Fruit fly (Drosophila melanogaster) whole organism, embryonic: ENCODE results near the gene RpL35A.

Source experiments
- C15 ChIP-seq: fragments of 200-800 bp; sonication (Bioruptor generic); IDR thresholded peaks from 3 replicates; pipeline ENCODE4 v1.3.6; 2022; ENCODE audit warnings: missing biosample characterization, missing genetic modification characterization
- CG10209 ChIP-seq: fragments of 200-800 bp; sonication (Bioruptor generic); optimal IDR thresholded peaks from 3 replicates; lab custom pipeline; 2017; ENCODE audit warnings: missing biosample characterization, mild to moderate bottlenecking, missing genetic modification characterization, missing genetic modification reagents
- CG12104 ChIP-seq: fragments of 200-800 bp; sonication (Bioruptor generic); optimal IDR thresholded peaks from 3 replicates; lab custom pipeline; 2016; ENCODE audit warnings: missing biosample characterization, missing genetic modification characterization
- CG14441 ChIP-seq: fragments of 200-800 bp; sonication (Bioruptor generic); IDR thresholded peaks from 2 replicates; pipeline ENCODE4 v1.3.6; 2022; ENCODE audit warnings: missing biosample characterization, missing genetic modification characterization
- CG15073 ChIP-seq: fragments of 200-800 bp; sonication (Bioruptor generic); optimal IDR thresholded peaks from 2 replicates; lab custom pipeline; 2016; ENCODE audit warnings: missing biosample characterization, missing genetic modification characterization
- CG17361 ChIP-seq: fragments of 200-800 bp; sonication (Bioruptor generic); IDR thresholded peaks from 3 replicates; pipeline ENCODE4 v1.3.6; 2022; ENCODE audit warnings: missing biosample characterization, missing genetic modification characterization
- CG18619 ChIP-seq: fragments of 200-800 bp; sonication (Bioruptor generic); optimal IDR thresholded peaks from 3 replicates; lab custom pipeline; 2017; ENCODE audit warnings: missing biosample characterization, mild to moderate bottlenecking, missing genetic modification characterization
- CG2678 ChIP-seq: fragments of 200-800 bp; sonication (Bioruptor generic); optimal IDR thresholded peaks from 3 replicates; lab custom pipeline; 2019; ENCODE audit warnings: missing biosample characterization, mild to moderate bottlenecking, missing genetic modification characterization, moderate library complexity
- CG31224 ChIP-seq: fragments of 200-800 bp; sonication (Bioruptor generic); IDR thresholded peaks from 2 replicates; pipeline ENCODE4 v1.3.6; 2022; ENCODE audit warnings: missing biosample characterization, missing genetic modification characterization
- CG31388 ChIP-seq: fragments of 200-800 bp; sonication (Bioruptor generic); optimal IDR thresholded peaks from 2 replicates; lab custom pipeline; 2016; ENCODE audit warnings: missing biosample characterization, missing genetic modification characterization
- CG31441 ChIP-seq: fragments of 200-800 bp; sonication (Bioruptor generic); IDR thresholded peaks from 2 replicates; pipeline ENCODE4 v1.3.6; 2022; ENCODE audit warnings: missing biosample characterization, missing genetic modification characterization
- CG3163 ChIP-seq: fragments of 200-800 bp; sonication (Bioruptor generic); optimal IDR thresholded peaks from 3 replicates; lab custom pipeline; 2016; ENCODE audit warnings: missing biosample characterization, missing genetic modification characterization
- CG32532 ChIP-seq: fragments of 200-800 bp; sonication (Bioruptor generic); IDR thresholded peaks from 2 replicates; pipeline ENCODE4 v1.3.6; 2022; ENCODE audit warnings: missing biosample characterization, missing genetic modification characterization
- CG34422 ChIP-seq: fragments of 200-800 bp; sonication (Bioruptor generic); IDR thresholded peaks from 3 replicates; pipeline ENCODE4 v1.3.6; 2022; ENCODE audit warnings: missing biosample characterization, missing genetic modification characterization
- CG4360 ChIP-seq: fragments of 200-800 bp; sonication (Bioruptor generic); IDR thresholded peaks from 2 replicates; pipeline ENCODE4 v1.3.6; 2022; ENCODE audit warnings: missing biosample characterization, missing genetic modification characterization
- CG4424 ChIP-seq: fragments of 200-800 bp; sonication (Bioruptor generic); optimal IDR thresholded peaks from 3 replicates; lab custom pipeline; 2016; ENCODE audit warnings: missing biosample characterization, missing genetic modification characterization
- CG4820 ChIP-seq: fragments of 200-800 bp; sonication (Bioruptor generic); optimal IDR thresholded peaks from 3 replicates; lab custom pipeline; 2016; ENCODE audit warnings: missing biosample characterization, missing genetic modification characterization
- CG6765 ChIP-seq: fragments of 200-800 bp; sonication (Bioruptor generic); optimal IDR thresholded peaks from 3 replicates; lab custom pipeline; 2017; ENCODE audit warnings: missing biosample characterization, mild to moderate bottlenecking, missing genetic modification characterization
- CG8359 ChIP-seq: fragments of 200-800 bp; sonication (Bioruptor generic); optimal IDR thresholded peaks from 2 replicates; lab custom pipeline; 2017; ENCODE audit warnings: missing biosample characterization, mild to moderate bottlenecking, missing genetic modification characterization, borderline replicate concordance
- E2f2 ChIP-seq: fragments of 200-800 bp; sonication (Bioruptor generic); IDR thresholded peaks from 2 replicates; pipeline ENCODE4 v1.3.6; 2022; ENCODE audit warnings: missing biosample characterization, missing genetic modification characterization
- Eip74EF ChIP-seq, 2 experiments: fragments of 200-800 bp in 1 of 2; fragments of >200 bp in 1 of 2; sonication (Bioruptor generic) in 1 of 2; optimal IDR thresholded peaks; 2 replicates each; lab custom pipeline; 2017 to 2019; ENCODE audit warnings: missing biosample characterization in 2 of 2, missing genetic modification characterization in 2 of 2, mild to moderate bottlenecking in 1 of 2, moderate library complexity in 1 of 2
- GATAe ChIP-seq: fragments of 200-800 bp; sonication (Bioruptor generic); conservative IDR thresholded peaks from 2 replicates; pipeline ENCODE4 v1.3.6; 2022; ENCODE audit warnings: missing biosample characterization, missing genetic modification characterization
- HmgZ ChIP-seq: fragments of 200-800 bp; sonication (Bioruptor generic); optimal IDR thresholded peaks from 2 replicates; lab custom pipeline; 2018; ENCODE audit warnings: missing biosample characterization, mild to moderate bottlenecking, missing genetic modification characterization
- Kr ChIP-seq: fragments of 200-800 bp; sonication (Bioruptor generic); optimal IDR thresholded peaks from 2 replicates; lab custom pipeline; 2017; ENCODE audit warnings: missing biosample characterization, mild to moderate bottlenecking, missing genetic modification characterization
- MTF-1 ChIP-seq: fragments of 200-800 bp; sonication (Bioruptor generic); optimal IDR thresholded peaks from 2 replicates; lab custom pipeline; 2018; ENCODE audit warnings: missing biosample characterization, mild to moderate bottlenecking, missing genetic modification characterization, borderline replicate concordance
- Scr ChIP-seq: fragments of 200-800 bp; sonication (Bioruptor generic); IDR thresholded peaks from 2 replicates; pipeline ENCODE4 v1.3.6; 2022; ENCODE audit warnings: missing biosample characterization, missing genetic modification characterization; ENCODE audit not compliant: partially characterized antibody
- Six4 ChIP-seq: fragments of 200-800 bp; sonication (Bioruptor generic); optimal IDR thresholded peaks from 2 replicates; lab custom pipeline; 2016; ENCODE audit warnings: missing biosample characterization, missing genetic modification characterization
- corto ChIP-seq: fragments of 200-800 bp; sonication (Bioruptor generic); optimal IDR thresholded peaks from 2 replicates; lab custom pipeline; 2016; ENCODE audit warnings: missing biosample characterization, mild to moderate bottlenecking, missing genetic modification characterization, moderate library complexity
- dan ChIP-seq: fragments of 200-800 bp; sonication (Bioruptor generic); IDR thresholded peaks from 2 replicates; pipeline ENCODE4 v1.3.6; 2022; ENCODE audit warnings: missing biosample characterization, missing genetic modification characterization
- disco-r ChIP-seq: fragments of 200-800 bp; sonication (Bioruptor generic); optimal IDR thresholded peaks from 2 replicates; lab custom pipeline; 2016; ENCODE audit warnings: missing biosample characterization, missing genetic modification characterization
- dmrt99B ChIP-seq: fragments of 200-800 bp; sonication (Bioruptor generic); optimal IDR thresholded peaks from 2 replicates; lab custom pipeline; 2018; ENCODE audit warnings: missing biosample characterization, mild to moderate bottlenecking, missing genetic modification characterization, moderate library complexity
- fd102C ChIP-seq: fragments of 200-800 bp; sonication (Bioruptor generic); optimal IDR thresholded peaks from 2 replicates; lab custom pipeline; 2018; ENCODE audit warnings: missing biosample characterization, mild to moderate bottlenecking, missing genetic modification characterization, moderate library complexity
- fu2 ChIP-seq: fragments of 200-800 bp; sonication (Bioruptor generic); optimal IDR thresholded peaks from 2 replicates; lab custom pipeline; 2016; ENCODE audit warnings: missing biosample characterization, missing genetic modification characterization
- gro ChIP-seq: fragments of 200-800 bp; sonication (Bioruptor generic); optimal IDR thresholded peaks from 2 replicates; lab custom pipeline; 2016; ENCODE audit warnings: missing biosample characterization, missing genetic modification characterization
- gsb ChIP-seq: fragments of 200-800 bp; sonication (Bioruptor generic); IDR thresholded peaks from 2 replicates; pipeline ENCODE4 v1.3.6; 2022; ENCODE audit warnings: missing biosample characterization, missing genetic modification characterization
- kah ChIP-seq: fragments of 200-800 bp; sonication (Bioruptor generic); optimal IDR thresholded peaks from 2 replicates; lab custom pipeline; 2018; ENCODE audit warnings: missing biosample characterization, mild to moderate bottlenecking, missing genetic modification characterization
- ken ChIP-seq: fragments of 200-800 bp; sonication (Bioruptor generic); IDR thresholded peaks from 3 replicates; pipeline ENCODE4 v1.3.6; 2022; ENCODE audit warnings: missing biosample characterization, missing genetic modification characterization
- klu ChIP-seq: fragments of 200-800 bp; sonication (Bioruptor generic); IDR thresholded peaks from 2 replicates; pipeline ENCODE4 v1.3.6; 2022; ENCODE audit warnings: missing biosample characterization, missing genetic modification characterization
- kni ChIP-seq: fragments of 200-800 bp; sonication (Bioruptor generic); optimal IDR thresholded peaks from 3 replicates; lab custom pipeline; 2017; ENCODE audit warnings: mild to moderate bottlenecking, missing biosample characterization, missing genetic modification reagents, missing genetic modification characterization
- lbe ChIP-seq: fragments of 200-800 bp; sonication (Bioruptor generic); optimal IDR thresholded peaks from 2 replicates; lab custom pipeline; 2016; ENCODE audit warnings: missing biosample characterization, mild to moderate bottlenecking, missing genetic modification characterization
- nau ChIP-seq: fragments of 200-800 bp; sonication (Bioruptor generic); optimal IDR thresholded peaks from 3 replicates; lab custom pipeline; 2017; ENCODE audit warnings: missing biosample characterization, mild to moderate bottlenecking, missing genetic modification characterization, missing genetic modification reagents
- pzg ChIP-seq: fragments of 200-800 bp; sonication (Bioruptor generic); optimal IDR thresholded peaks from 3 replicates; lab custom pipeline; 2018; ENCODE audit warnings: missing biosample characterization, mild to moderate bottlenecking, missing genetic modification characterization, moderate library complexity
- sisA ChIP-seq: fragments of 200-800 bp; sonication (Bioruptor generic); IDR thresholded peaks from 2 replicates; pipeline ENCODE4 v1.3.6; 2022; ENCODE audit warnings: missing biosample characterization, missing genetic modification characterization
- sna ChIP-seq: fragments of 200-800 bp; sonication (Bioruptor generic); IDR thresholded peaks from 2 replicates; pipeline ENCODE4 v1.3.6; 2022; ENCODE audit warnings: missing biosample characterization, missing genetic modification characterization; ENCODE audit not compliant: partially characterized antibody
- sr ChIP-seq: fragments of 200-800 bp; sonication (Bioruptor generic); IDR thresholded peaks from 3 replicates; pipeline ENCODE4 v1.3.6; 2022; ENCODE audit warnings: missing biosample characterization, missing genetic modification characterization
- ssp ChIP-seq: fragments of 200-800 bp; sonication (Bioruptor generic); IDR thresholded peaks from 2 replicates; pipeline ENCODE4 v1.3.6; 2022; ENCODE audit warnings: missing biosample characterization, missing genetic modification characterization
- tgo ChIP-seq: fragments of 200-800 bp; sonication (Bioruptor generic); IDR thresholded peaks from 3 replicates; pipeline ENCODE4 v1.3.6; 2022; ENCODE audit warnings: missing biosample characterization, missing genetic modification characterization
- tin ChIP-seq: fragments of 200-800 bp; sonication (Bioruptor generic); optimal IDR thresholded peaks from 3 replicates; lab custom pipeline; 2016; ENCODE audit warnings: missing biosample characterization, missing genetic modification characterization
- vfl ChIP-seq: fragments of 200-800 bp; sonication (Bioruptor generic); optimal IDR thresholded peaks from 2 replicates; lab custom pipeline; 2016; ENCODE audit warnings: missing biosample characterization, missing genetic modification characterization
- zfh2 ChIP-seq: fragments of 200-800 bp; sonication (Bioruptor generic); optimal IDR thresholded peaks from 2 replicates; lab custom pipeline; 2016; ENCODE audit warnings: missing biosample characterization, missing genetic modification characterization

The RpL35A gene

DNA sequence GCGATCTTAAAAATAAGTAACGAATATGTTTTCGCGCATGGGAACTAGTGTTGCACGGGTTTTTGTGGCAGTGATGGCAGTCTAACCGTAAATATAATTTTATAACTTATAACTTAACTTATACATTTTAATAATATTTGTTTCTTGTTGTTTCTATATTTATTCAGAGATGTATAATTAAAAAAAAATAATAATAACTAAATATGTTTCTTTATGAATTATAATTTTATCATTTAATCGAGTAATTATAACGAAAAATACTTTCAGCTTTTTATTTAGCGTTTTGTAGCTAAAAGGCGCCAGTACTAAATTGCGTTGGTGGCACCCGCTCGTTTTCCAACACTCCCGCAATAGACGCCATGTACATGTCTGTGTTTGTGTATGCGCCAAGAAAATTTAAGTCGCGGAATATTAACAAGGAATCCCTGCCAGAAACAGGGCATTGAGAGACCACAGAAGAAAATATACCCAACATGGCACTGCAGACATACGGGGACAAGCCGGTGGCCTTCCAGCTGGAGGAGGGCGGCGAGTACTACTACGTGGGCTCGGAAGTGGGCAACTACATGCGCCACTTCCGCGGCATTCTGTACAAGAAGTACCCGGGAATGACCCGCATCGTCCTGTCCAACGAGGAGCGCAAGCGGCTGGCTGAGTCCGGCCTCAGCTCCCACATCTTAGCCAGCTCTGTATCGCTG, 3.8 kb upstream of the RpL35A start, which contains the start of the genes mRpL44 and Snr1 (continued):
- TF ChIP-seq Six4 (GFP tag; lab: Kevin White, UChicago), result no peak
- TF ChIP-seq HmgZ (tag; lab: Kevin White, UChicago), result peak; percentile 36
- TF ChIP-seq lbe (GFP tag; lab: Kevin White, UChicago), result peak; percentile 37
- TF ChIP-seq klu (GFP tag; lab: Robert Waterston, UW), result peak; percentile 84
- no peak for TF ChIP-seq CG14441 (GFP tag; lab: Robert Waterston, UW)
- no peak for TF ChIP-seq Eip74EF (GFP tag; optimal IDR thresholded peaks at IDR 0.05; lab: Kevin White, UChicago)
- no peak for TF ChIP-seq kni (GFP tag; lab: Kevin White, UChicago)
- peak; percentile 27; the same call in 1 of the 2 replicates for TF ChIP-seq CG32532 (GFP tag; lab: Robert Waterston, UW)
- TF ChIP-seq zfh2, result peak; percentile 23
- no peak for TF ChIP-seq CG4360 (GFP tag; lab: Robert Waterston, UW)
- TF ChIP-seq MTF-1 (GFP tag; lab: Kevin White, UChicago), result no peak
- TF ChIP-seq corto, result no peak
- no peak for TF ChIP-seq vfl (GFP tag; lab: Kevin White, UChicago)
- no peak for TF ChIP-seq dmrt99B (tag; lab: Kevin White, UChicago)
- TF ChIP-seq CG17361, result peak; percentile 78; the same call in 2 of the 3 replicates
- no peak for TF ChIP-seq CG15073 (GFP tag; lab: Kevin White, UChicago)
- TF ChIP-seq CG31388 (GFP tag; lab: Kevin White, UChicago), result no peak
- peak; percentile 41 for TF ChIP-seq tin
- TF ChIP-seq CG10209 (GFP tag; lab: Kevin White, UChicago), result peak; percentile 43
- no peak for TF ChIP-seq GATAe
- TF ChIP-seq CG31224 (GFP tag; lab: Robert Waterston, UW), result no peak
- no peak for TF ChIP-seq kah (GFP tag; lab: Kevin White, UChicago)
- TF ChIP-seq gsb (GFP tag; lab: Robert Waterston, UW), result no peak
- no peak for TF ChIP-seq Kr (GFP tag; lab: Kevin White, UChicago)
- TF ChIP-seq tgo (GFP tag; lab: Robert Waterston, UW), result no peak
- TF ChIP-seq CG4820, result no peak
- peak; percentile 44 for TF ChIP-seq CG18619
- TF ChIP-seq fd102C (GFP tag; lab: Kevin White, UChicago), result no peak
- peak; percentile 82 for TF ChIP-seq sr (GFP tag; lab: Robert Waterston, UW)
- TF ChIP-seq CG3163, result no peak
- TF ChIP-seq sisA, result no peak
- TF ChIP-seq E2f2 (GFP tag; lab: Robert Waterston, UW), result no peak
- no peak for TF ChIP-seq Scr (GFP tag; lab: Robert Waterston, UW)
- TF ChIP-seq ssp, result no peak
- peak; percentile 42 for TF ChIP-seq CG12104 (GFP tag; lab: Kevin White, UChicago)
- TF ChIP-seq fu2 (GFP tag; lab: Kevin White, UChicago), result no peak
- no peak for TF ChIP-seq ken
- no peak for TF ChIP-seq CG6765 (GFP tag; lab: Kevin White, UChicago)
- no peak for TF ChIP-seq nau
- no peak for TF ChIP-seq disco-r (GFP tag; lab: Kevin White, UChicago)
- no peak for TF ChIP-seq dan (GFP tag; lab: Robert Waterston, UW)
- no peak for TF ChIP-seq gro (GFP tag; lab: Kevin White, UChicago)
- TF ChIP-seq CG31441 (GFP tag; lab: Robert Waterston, UW), result no peak; the same call in 1 of the 2 replicates
- no peak for TF ChIP-seq C15 (GFP tag; lab: Robert Waterston, UW)
- TF ChIP-seq CG8359 (GFP tag; lab: Kevin White, UChicago), result no peak
- TF ChIP-seq CG2678 (tag; lab: Kevin White, UChicago), result no peak
- TF ChIP-seq sna, result 0 out of 2 replicates have a peak, but pooled peaks have one; percentile 13
- peak; percentile 41; the same call in 1 of the 3 replicates for TF ChIP-seq CG34422 (GFP tag; lab: Robert Waterston, UW)
- TF ChIP-seq CG4424 (GFP tag; lab: Kevin White, UChicago), result peak; percentile 49
- TF ChIP-seq pzg (GFP tag; lab: Kevin White, UChicago), result peak; percentile 30
